Worm (Caenorhabditis elegans): ENCODE measurements around the gene eel-1.

DNA sequence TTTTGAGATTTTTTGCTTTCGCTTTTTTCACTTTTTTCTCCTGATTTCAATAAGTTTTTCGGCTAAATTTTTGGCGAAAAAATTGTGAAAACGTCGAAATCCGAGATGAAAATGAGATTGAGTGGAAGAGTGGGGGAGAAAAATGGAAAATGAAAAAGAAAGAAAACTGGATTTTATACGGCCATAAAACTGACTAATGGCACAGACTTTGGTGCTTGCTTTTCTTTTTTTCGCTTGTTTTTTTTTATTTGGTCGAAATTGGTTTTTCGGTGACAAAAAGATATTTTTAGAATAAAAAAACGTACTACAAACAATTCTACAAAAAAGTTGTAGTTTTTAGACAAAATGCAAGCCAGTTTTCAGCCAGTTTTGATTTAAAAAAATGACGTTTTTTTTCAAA, 47.1 kb downstream of the eel-1 start:
- TF ChIP-seq snpc-4 (tag; optimal IDR thresholded peaks at IDR 0.05) (no peak), nhr-77 (tag; optimal IDR thresholded peaks at IDR 0.05) (no peak), lin-11 (tag; optimal IDR thresholded peaks at IDR 0.05) (no peak), nhr-11 (tag; optimal IDR thresholded peaks at IDR 0.05) (no peak), unc-62 (GFP tag; optimal IDR thresholded peaks at IDR 0.05) (no peak), egl-27 (tag; optimal IDR thresholded peaks at IDR 0.05) (no peak), skn-1 (tag; optimal IDR thresholded peaks at IDR 0.05) (no peak), ceh-82 (tag; optimal IDR thresholded peaks at IDR 0.05) (no peak), ztf-4 (tag; optimal IDR thresholded peaks at IDR 0.05) (no peak), R02D3.7 (tag; optimal IDR thresholded peaks at IDR 0.05) (no peak), gmeb-1 (tag; optimal IDR thresholded peaks at IDR 0.05) (no peak), lsy-2 (tag; optimal IDR thresholded peaks at IDR 0.05) (no peak), crh-2 (tag; optimal IDR thresholded peaks at IDR 0.05) (no peak), ama-1 (optimal IDR thresholded peaks at IDR 0.05) (no peak)

Measured in whole organism, L2 larva.